Fruit fly (Drosophila melanogaster): ENCODE measurements around the gene Ptpa.

Gene Ptpa

dm6 chr2L:3416527-3417304, 39.9 kb downstream of the Ptpa start, which contains the start of gene CG31952 (continued):
- TF ChIP-seq Sry-β (GFP tag; optimal IDR thresholded peaks at IDR 0.05) (no peak), CG13894 (tag; optimal IDR thresholded peaks at IDR 0.05) (no peak), Gsc (GFP tag; IDR thresholded peaks at IDR 0.05) (no peak), Rfx (GFP tag; IDR thresholded peaks at IDR 0.05) (0 out of 2 replicates have a peak, but pooled peaks have one; percentile 10), Sin3A (optimal IDR thresholded peaks at IDR 0.05) (no peak), CG4282 (GFP tag; optimal IDR thresholded peaks at IDR 0.05) (no peak), Kr (GFP tag; optimal IDR thresholded peaks at IDR 0.05) (no peak), jigr1 (GFP tag; IDR thresholded peaks at IDR 0.05) (no peak), run (tag; optimal IDR thresholded peaks at IDR 0.05) (no peak), Bteb2 (GFP tag; optimal IDR thresholded peaks at IDR 0.05) (no peak), Ada2b (GFP tag; IDR thresholded peaks at IDR 0.05) (0 out of 2 replicates have a peak, but pooled peaks have one; percentile 18), bowl (GFP tag; IDR thresholded peaks at IDR 0.05) (no peak), so (GFP tag; IDR thresholded peaks at IDR 0.05) (peak; percentile 59; the same call in 1 of the 3 replicates), pfk (GFP tag; optimal IDR thresholded peaks at IDR 0.05) (no peak), Mes4 (GFP tag; optimal IDR thresholded peaks at IDR 0.05) (no peak), Dad (GFP tag; optimal IDR thresholded peaks at IDR 0.05) (no peak), trh (GFP tag; optimal IDR thresholded peaks at IDR 0.05) (no peak), CG12769 (tag; optimal IDR thresholded peaks at IDR 0.05) (peak; percentile 20), CG13424 (tag; optimal IDR thresholded peaks at IDR 0.05) (no peak), Bgb (GFP tag; IDR thresholded peaks at IDR 0.05; ENCODE audit: partially characterized antibody) (no peak), sens (GFP tag) (peak; percentile 28)

dm6 chr2L:3417613-3418012, 40.8 kb downstream of the Ptpa start:
- TF ChIP-seq chinmo (GFP tag; IDR thresholded peaks at IDR 0.05; ENCODE audit: partially characterized antibody): 0 out of 4 replicates have a peak, but pooled peaks have one; percentile 33
- no peak for TF ChIP-seq salm (tag; optimal IDR thresholded peaks at IDR 0.05)
- no peak for TF ChIP-seq fd96Cb (tag; optimal IDR thresholded peaks at IDR 0.05)
- peak; percentile 81 for TF ChIP-seq CG12769 (tag; optimal IDR thresholded peaks at IDR 0.05)
- TF ChIP-seq CG4360 (GFP tag; IDR thresholded peaks at IDR 0.05): no peak
- TF ChIP-seq dimm (GFP tag; IDR thresholded peaks at IDR 0.05): no peak
- TF ChIP-seq Drgx (GFP tag; IDR thresholded peaks at IDR 0.05): no peak
- no peak for TF ChIP-seq gsb-n (tag; optimal IDR thresholded peaks at IDR 0.05)
- no peak for TF ChIP-seq CG12942 (GFP tag; optimal IDR thresholded peaks at IDR 0.05)
- no peak for TF ChIP-seq CG4820 (GFP tag; optimal IDR thresholded peaks at IDR 0.05)
- TF ChIP-seq Awh (GFP tag; IDR thresholded peaks at IDR 0.05): peak; percentile 29; the same call in 1 of the 2 replicates
- no peak for TF ChIP-seq sim (GFP tag; IDR thresholded peaks at IDR 0.05)
- TF ChIP-seq sob (GFP tag; IDR thresholded peaks at IDR 0.05): no peak
- no peak for TF ChIP-seq Hand (GFP tag; optimal IDR thresholded peaks at IDR 0.05)
- no peak for TF ChIP-seq Sry-δ (GFP tag; optimal IDR thresholded peaks at IDR 0.05)
- no peak for TF ChIP-seq CG15073 (GFP tag; optimal IDR thresholded peaks at IDR 0.05)
- no peak for TF ChIP-seq B-H1 (GFP tag; IDR thresholded peaks at IDR 0.05)
- no peak for TF ChIP-seq BEAF-32 (GFP tag; optimal IDR thresholded peaks at IDR 0.05)
- no peak for TF ChIP-seq CG8924 (tag; optimal IDR thresholded peaks at IDR 0.05)
- TF ChIP-seq abd-A (tag; optimal IDR thresholded peaks at IDR 0.05): peak; percentile 80
- TF ChIP-seq CG2712 (tag; optimal IDR thresholded peaks at IDR 0.05): no peak
- no peak for TF ChIP-seq tna (GFP tag; IDR thresholded peaks at IDR 0.05; ENCODE audit: partially characterized antibody)
- no peak for TF ChIP-seq CG6272 (GFP tag; IDR thresholded peaks at IDR 0.05)
- TF ChIP-seq zen (tag; optimal IDR thresholded peaks at IDR 0.05): no peak
- TF ChIP-seq CG4328 (GFP tag; optimal IDR thresholded peaks at IDR 0.05): no peak
- TF ChIP-seq sd (tag; optimal IDR thresholded peaks at IDR 0.05): peak; percentile 33
- TF ChIP-seq vvl (GFP tag; IDR thresholded peaks at IDR 0.05): peak; percentile 44
- 0 out of 2 replicates have a peak, but pooled peaks have one; percentile 8 for TF ChIP-seq crol (GFP tag; IDR thresholded peaks at IDR 0.05)
- no peak for TF ChIP-seq cas (GFP tag; IDR thresholded peaks at IDR 0.05)
- no peak for TF ChIP-seq Dbx (GFP tag; IDR thresholded peaks at IDR 0.05)
- no peak for TF ChIP-seq CG11723 (GFP tag; optimal IDR thresholded peaks at IDR 0.05)
